Fruit fly (Drosophila melanogaster) whole organism, embryonic: ENCODE measurements around the gene arm.

ENCODE experiments used
- CG10147 ChIP-seq: fragments of 200-800 bp; sonication (Bioruptor generic); optimal IDR thresholded peaks from 2 replicates; lab custom pipeline; 2019; ENCODE audit warnings: missing biosample characterization, mild to moderate bottlenecking, missing genetic modification characterization, moderate library complexity
- CG11398 ChIP-seq: fragments of 200-800 bp; sonication (Bioruptor generic); optimal IDR thresholded peaks from 2 replicates; lab custom pipeline; 2016; ENCODE audit warnings: missing biosample characterization, missing genetic modification characterization
- CG14441 ChIP-seq: fragments of 200-800 bp; sonication (Bioruptor generic); IDR thresholded peaks from 2 replicates; pipeline ENCODE4 v1.3.6; 2022; ENCODE audit warnings: missing biosample characterization, missing genetic modification characterization
- CG1792 ChIP-seq: fragments of 200-800 bp; sonication (Bioruptor generic); optimal IDR thresholded peaks from 2 replicates; lab custom pipeline; 2016; ENCODE audit warnings: missing biosample characterization, missing genetic modification characterization
- CG2116 ChIP-seq: fragments of 200-800 bp; sonication (Bioruptor generic); optimal IDR thresholded peaks from 3 replicates; lab custom pipeline; 2018; ENCODE audit warnings: missing biosample characterization, mild to moderate bottlenecking, missing genetic modification characterization
- CG2678 ChIP-seq: fragments of 200-800 bp; sonication (Bioruptor generic); optimal IDR thresholded peaks from 3 replicates; lab custom pipeline; 2019; ENCODE audit warnings: missing biosample characterization, mild to moderate bottlenecking, missing genetic modification characterization, moderate library complexity
- CG2712 ChIP-seq: fragments of 200-800 bp; optimal IDR thresholded peaks from 3 replicates; lab custom pipeline; 2019; ENCODE audit warnings: missing biosample characterization, mild to moderate bottlenecking, missing genetic modification characterization, moderate library complexity
- CG32767 ChIP-seq: fragments of 200-800 bp; sonication (Bioruptor generic); IDR thresholded peaks from 2 replicates; pipeline ENCODE4 v1.3.6; 2022; ENCODE audit warnings: missing biosample characterization, missing genetic modification characterization
- CG34376 ChIP-seq: fragments of 200-800 bp; sonication (Bioruptor generic); optimal IDR thresholded peaks from 2 replicates; lab custom pipeline; 2018; ENCODE audit warnings: missing biosample characterization, mild to moderate bottlenecking, missing genetic modification characterization
- CG4328 ChIP-seq: fragments of 200-800 bp; sonication (Bioruptor generic); optimal IDR thresholded peaks from 3 replicates; lab custom pipeline; 2017; ENCODE audit warnings: missing biosample characterization, missing genetic modification reagents, missing genetic modification characterization
- CG4424 ChIP-seq: fragments of 200-800 bp; sonication (Bioruptor generic); optimal IDR thresholded peaks from 3 replicates; lab custom pipeline; 2016; ENCODE audit warnings: missing biosample characterization, missing genetic modification characterization
- CG4617 ChIP-seq: fragments of 200-800 bp; sonication (Bioruptor generic); optimal IDR thresholded peaks from 3 replicates; lab custom pipeline; 2016; ENCODE audit warnings: missing biosample characterization, missing genetic modification characterization, borderline replicate concordance
- CG6272 ChIP-seq: fragments of 200-800 bp; sonication (Bioruptor generic); IDR thresholded peaks from 2 replicates; pipeline ENCODE4 v1.3.6; 2022; ENCODE audit warnings: missing biosample characterization, missing genetic modification characterization
- CG6683 ChIP-seq: fragments of 200-800 bp; sonication (Bioruptor generic); optimal IDR thresholded peaks from 2 replicates; lab custom pipeline; 2017; ENCODE audit warnings: missing biosample characterization, mild to moderate bottlenecking, missing genetic modification characterization, missing genetic modification reagents
- CG7963 ChIP-seq: fragments of 200-800 bp; sonication (Bioruptor generic); IDR thresholded peaks from 3 replicates; pipeline ENCODE4 v1.3.6; 2022; ENCODE audit warnings: missing biosample characterization, missing genetic modification characterization; ENCODE audit not compliant: partially characterized antibody
- CG9437 ChIP-seq: fragments of 200-800 bp; sonication (Bioruptor generic); optimal IDR thresholded peaks from 2 replicates; lab custom pipeline; 2018; ENCODE audit warnings: missing biosample characterization, mild to moderate bottlenecking, missing genetic modification characterization
- CoRest ChIP-seq: fragments of 200-800 bp; sonication (Bioruptor generic); optimal IDR thresholded peaks from 3 replicates; lab custom pipeline; 2018; ENCODE audit warnings: missing biosample characterization, mild to moderate bottlenecking, missing genetic modification characterization, moderate library complexity
- Dbx ChIP-seq: fragments of 200-800 bp; sonication (Bioruptor generic); IDR thresholded peaks from 3 replicates; pipeline ENCODE4 v1.3.6; 2022; ENCODE audit warnings: missing biosample characterization, missing genetic modification characterization
- Dek ChIP-seq: fragments of 200-800 bp; sonication (Bioruptor generic); optimal IDR thresholded peaks from 3 replicates; lab custom pipeline; 2019; ENCODE audit warnings: missing biosample characterization, mild to moderate bottlenecking, missing genetic modification characterization, moderate library complexity
- Drgx ChIP-seq: fragments of 200-800 bp; sonication (Bioruptor generic); IDR thresholded peaks from 2 replicates; pipeline ENCODE4 v1.3.6; 2022; ENCODE audit warnings: missing biosample characterization, missing genetic modification characterization
- Fer1 ChIP-seq: fragments of 200-800 bp; sonication (Bioruptor generic); optimal IDR thresholded peaks from 2 replicates; lab custom pipeline; 2017; ENCODE audit warnings: missing biosample characterization, mild to moderate bottlenecking, missing genetic modification characterization
- Gug ChIP-seq: fragments of 200-800 bp; sonication (Bioruptor generic); IDR thresholded peaks from 4 replicates; pipeline ENCODE4 v1.3.6; 2022; ENCODE audit warnings: missing biosample characterization, missing genetic modification characterization
- Lim3 ChIP-seq: fragments of 200-800 bp; sonication (Bioruptor generic); IDR thresholded peaks from 2 replicates; pipeline ENCODE4 v1.3.6; 2022; ENCODE audit warnings: missing biosample characterization, missing genetic modification characterization
- Mes4 ChIP-seq: fragments of 200-800 bp; sonication (Bioruptor generic); optimal IDR thresholded peaks from 2 replicates; lab custom pipeline; 2016; ENCODE audit warnings: missing biosample characterization, missing genetic modification characterization
- NC2α ChIP-seq: fragments of 200-800 bp; sonication (Bioruptor generic); optimal IDR thresholded peaks from 2 replicates; lab custom pipeline; 2016; ENCODE audit warnings: missing biosample characterization, missing genetic modification characterization
- NC2β ChIP-seq: fragments of 200-800 bp; sonication (Bioruptor generic); optimal IDR thresholded peaks from 2 replicates; lab custom pipeline; 2016; ENCODE audit warnings: missing biosample characterization, missing genetic modification characterization
- Ravus ChIP-seq: fragments of 200-800 bp; sonication (Bioruptor generic); IDR thresholded peaks from 2 replicates; pipeline ENCODE4 v1.3.6; 2022; ENCODE audit warnings: missing biosample characterization, missing genetic modification characterization
- Sox102F ChIP-seq: fragments of 200-800 bp; sonication (Bioruptor generic); optimal IDR thresholded peaks from 2 replicates; lab custom pipeline; 2018; ENCODE audit warnings: missing biosample characterization, mild to moderate bottlenecking, missing genetic modification characterization, moderate library complexity
- Spps ChIP-seq: fragments of 200-800 bp; sonication (Bioruptor generic); optimal IDR thresholded peaks from 2 replicates; lab custom pipeline; 2018; ENCODE audit warnings: missing biosample characterization, mild to moderate bottlenecking, missing genetic modification characterization
- Sry-δ ChIP-seq: fragments of 200-800 bp; sonication (Bioruptor generic); optimal IDR thresholded peaks from 2 replicates; lab custom pipeline; 2016; ENCODE audit warnings: missing biosample characterization, missing genetic modification characterization
- TFAM ChIP-seq: fragments of 200-800 bp; sonication (Bioruptor generic); optimal IDR thresholded peaks from 2 replicates; lab custom pipeline; 2017; ENCODE audit warnings: missing biosample characterization, missing genetic modification characterization, inconsistent platforms
- Tbp ChIP-seq: fragments of >200 bp; optimal IDR thresholded peaks from 2 replicates; lab custom pipeline; 2018; ENCODE audit warnings: missing biosample characterization, missing genetic modification characterization
- abd-A ChIP-seq: fragments of 200-800 bp; sonication (Bioruptor generic); optimal IDR thresholded peaks from 3 replicates; lab custom pipeline; 2019; ENCODE audit warnings: missing biosample characterization, mild to moderate bottlenecking, missing genetic modification characterization, moderate library complexity
- chn ChIP-seq: fragments of 200-800 bp; sonication (Bioruptor generic); optimal IDR thresholded peaks from 2 replicates; lab custom pipeline; 2016; ENCODE audit warnings: missing biosample characterization, missing genetic modification characterization
- ci ChIP-seq: fragments of 200-800 bp; sonication (Bioruptor generic); IDR thresholded peaks from 3 replicates; pipeline ENCODE4 v1.3.6; 2022; ENCODE audit warnings: missing biosample characterization, missing genetic modification characterization
- croc ChIP-seq: fragments of 200-800 bp; sonication (Bioruptor generic); conservative IDR thresholded peaks from 3 replicates; pipeline ENCODE4 v1.3.6; 2022; ENCODE audit warnings: missing biosample characterization, missing genetic modification characterization
- crp ChIP-seq, 2 experiments: fragments of 200-800 bp; sonication (Bioruptor generic); optimal IDR thresholded peaks; 2 replicates in 1 of 2; 3 replicates in 1 of 2; lab custom pipeline; 2017; ENCODE audit warnings: missing biosample characterization in 2 of 2, missing genetic modification characterization in 2 of 2, mild to moderate bottlenecking in 1 of 2, moderate library complexity in 1 of 2
- dysf ChIP-seq: fragments of 200-800 bp; sonication (Bioruptor generic); IDR thresholded peaks from 3 replicates; pipeline ENCODE4 v1.3.6; 2022; ENCODE audit warnings: missing biosample characterization, missing genetic modification characterization
- esg ChIP-seq: fragments of 200-800 bp; sonication (Bioruptor generic); conservative IDR thresholded peaks from 2 replicates; pipeline ENCODE4 v1.3.6; 2022; ENCODE audit warnings: missing biosample characterization, missing genetic modification characterization
- gsb-n ChIP-seq: fragments of 200-800 bp; sonication (Bioruptor generic); optimal IDR thresholded peaks from 3 replicates; lab custom pipeline; 2018; ENCODE audit warnings: missing biosample characterization, mild to moderate bottlenecking, missing genetic modification characterization
- klu ChIP-seq: fragments of 200-800 bp; sonication (Bioruptor generic); IDR thresholded peaks from 2 replicates; pipeline ENCODE4 v1.3.6; 2022; ENCODE audit warnings: missing biosample characterization, missing genetic modification characterization
- mirr ChIP-seq: fragments of 200-800 bp; sonication (Bioruptor generic); optimal IDR thresholded peaks from 3 replicates; lab custom pipeline; 2018; ENCODE audit warnings: missing biosample characterization, mild to moderate bottlenecking, missing genetic modification characterization
- nmo ChIP-seq: fragments of 200-800 bp; sonication (Bioruptor generic); optimal IDR thresholded peaks from 2 replicates; lab custom pipeline; 2018; ENCODE audit warnings: missing biosample characterization, mild to moderate bottlenecking, missing genetic modification characterization, moderate library complexity
- phol ChIP-seq: fragments of 200-800 bp; sonication (Bioruptor generic); optimal IDR thresholded peaks from 3 replicates; lab custom pipeline; 2018; ENCODE audit warnings: missing biosample characterization, mild to moderate bottlenecking, missing genetic modification characterization, moderate library complexity
- pum ChIP-seq: fragments of 200-800 bp; sonication (Bioruptor generic); optimal IDR thresholded peaks from 2 replicates; lab custom pipeline; 2016; ENCODE audit warnings: missing biosample characterization, missing genetic modification characterization
- sob ChIP-seq: fragments of 200-800 bp; sonication (Bioruptor generic); IDR thresholded peaks from 2 replicates; pipeline ENCODE4 v1.3.6; 2022; ENCODE audit warnings: missing biosample characterization, missing genetic modification characterization
- stc ChIP-seq: fragments of 200-800 bp; sonication (Bioruptor generic); IDR thresholded peaks from 2 replicates; pipeline ENCODE4 v1.3.6; 2022; ENCODE audit warnings: missing biosample characterization, missing genetic modification characterization
- tgo ChIP-seq: fragments of 200-800 bp; sonication (Bioruptor generic); IDR thresholded peaks from 3 replicates; pipeline ENCODE4 v1.3.6; 2022; ENCODE audit warnings: missing biosample characterization, missing genetic modification characterization
- unpg ChIP-seq: fragments of 200-800 bp; sonication (Bioruptor generic); optimal IDR thresholded peaks from 3 replicates; lab custom pipeline; 2018; ENCODE audit warnings: missing biosample characterization, mild to moderate bottlenecking, missing genetic modification characterization, moderate library complexity
- zen ChIP-seq: fragments of 200-800 bp; sonication (Bioruptor generic); optimal IDR thresholded peaks from 3 replicates; lab custom pipeline; 2018; ENCODE audit warnings: missing biosample characterization, mild to moderate bottlenecking, missing genetic modification characterization, moderate library complexity

arm gene

DNA sequence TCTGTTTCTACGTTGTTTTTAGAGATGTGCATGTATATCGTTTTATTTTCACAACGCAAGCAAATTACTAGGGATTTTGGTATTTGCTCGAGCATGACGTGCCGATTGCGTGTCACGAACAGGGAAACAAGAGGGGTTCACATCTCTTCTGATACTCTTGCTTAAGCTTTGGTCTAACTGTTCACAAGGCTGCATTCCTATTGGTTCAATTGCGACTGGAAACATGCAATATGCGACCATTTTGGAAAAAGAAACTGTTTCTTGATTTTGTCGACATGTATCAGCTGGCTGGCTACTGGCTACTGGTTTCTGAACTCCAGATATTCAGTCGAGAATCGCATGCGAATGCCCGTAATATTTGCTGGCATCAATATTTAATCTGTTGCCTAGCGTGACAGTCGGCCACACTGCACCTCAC lies 20.3 kb downstream of the arm start, which contains the start of gene Coa8 (continued):
- TF ChIP-seq CG4424 (GFP tag; lab: Kevin White, UChicago): peak; percentile 4
- TF ChIP-seq crp (GFP tag; optimal IDR thresholded peaks at IDR 0.05; lab: Kevin White, UChicago): peak in 1 of 2 experiments; percentile 53
- peak; percentile 45 for TF ChIP-seq phol (tag; lab: Kevin White, UChicago)
- no peak for TF ChIP-seq Sox102F (GFP tag; lab: Kevin White, UChicago)
- TF ChIP-seq CG4617: peak; percentile 45
- TF ChIP-seq CG14441 (GFP tag; lab: Robert Waterston, UW): peak; percentile 52; the same call in 1 of the 2 replicates
- no peak for TF ChIP-seq CG11398
- peak; percentile 37; the same call in 2 of the 4 replicates for TF ChIP-seq Gug (GFP tag; lab: Robert Waterston, UW)
- peak; percentile 62; the same call in 1 of the 3 replicates for TF ChIP-seq Dbx
- peak; percentile 5 for TF ChIP-seq Dek (tag; lab: Kevin White, UChicago)
- peak; percentile 52 for TF ChIP-seq Sry-δ (GFP tag; lab: Kevin White, UChicago)
- peak; percentile 34 for TF ChIP-seq chn (GFP tag; lab: Kevin White, UChicago)
- TF ChIP-seq Mes4: no peak
- no peak for TF ChIP-seq abd-A (tag; lab: Kevin White, UChicago)
- TF ChIP-seq CG2712 (tag; lab: Kevin White, UChicago): peak; percentile 22
- TF ChIP-seq ci (GFP tag; lab: Robert Waterston, UW): 0 out of 3 replicates have a peak, but pooled peaks have one; percentile 18
- peak; percentile 63; the same call in 2 of the 3 replicates for TF ChIP-seq dysf (GFP tag; lab: Robert Waterston, UW)
- TF ChIP-seq Drgx (GFP tag; lab: Robert Waterston, UW): peak; percentile 46; the same call in 1 of the 2 replicates
- 0 out of 3 replicates have a peak, but pooled peaks have one; percentile 36 for TF ChIP-seq CG7963
- TF ChIP-seq CG6683: no peak
- TF ChIP-seq sob (GFP tag; lab: Robert Waterston, UW): 0 out of 2 replicates have a peak, but pooled peaks have one; percentile 52
- TF ChIP-seq CoRest: peak; percentile 25
- TF ChIP-seq CG1792 (GFP tag; lab: Kevin White, UChicago): no peak
- no peak; the same call in 1 of the 2 replicates for TF ChIP-seq esg (GFP tag; lab: Robert Waterston, UW)
- TF ChIP-seq CG9437 (GFP tag; lab: Kevin White, UChicago): peak; percentile 11
- TF ChIP-seq CG2678 (tag; lab: Kevin White, UChicago): no peak
- no peak for TF ChIP-seq gsb-n (tag; lab: Kevin White, UChicago)
- TF ChIP-seq CG2116 (GFP tag; lab: Kevin White, UChicago): peak; percentile 3
- peak; percentile 46 for TF ChIP-seq pum (GFP tag; lab: Kevin White, UChicago)
- peak; percentile 10 for TF ChIP-seq zen (tag; lab: Kevin White, UChicago)
- TF ChIP-seq Spps (tag; lab: Kevin White, UChicago): no peak
- no peak for TF ChIP-seq TFAM (GFP tag; lab: Kevin White, UChicago)
- TF ChIP-seq CG32767 (GFP tag; lab: Robert Waterston, UW): no peak
- TF ChIP-seq Tbp (GFP tag; lab: Kevin White, UChicago): no peak
- peak; percentile 53 for TF ChIP-seq unpg (GFP tag; lab: Kevin White, UChicago)
- no peak for TF ChIP-seq NC2β (GFP tag; lab: Kevin White, UChicago)
- TF ChIP-seq nmo (GFP tag; lab: Kevin White, UChicago): peak; percentile 40
- no peak for TF ChIP-seq NC2α (GFP tag; lab: Kevin White, UChicago)
- no peak; the same call in 1 of the 2 replicates for TF ChIP-seq Ravus (GFP tag; lab: Robert Waterston, UW)
- TF ChIP-seq Lim3 (GFP tag; lab: Robert Waterston, UW): no peak
- TF ChIP-seq croc (GFP tag; lab: Robert Waterston, UW): no peak
- TF ChIP-seq stc (GFP tag; lab: Robert Waterston, UW): no peak
- TF ChIP-seq CG34376 (GFP tag; lab: Kevin White, UChicago): peak; percentile 30
- peak; percentile 34 for TF ChIP-seq Fer1 (GFP tag; lab: Kevin White, UChicago)
- peak; percentile 32 for TF ChIP-seq mirr (GFP tag; lab: Kevin White, UChicago)
- TF ChIP-seq tgo (GFP tag; lab: Robert Waterston, UW): peak; percentile 27; the same call in 1 of the 3 replicates
- TF ChIP-seq klu: peak; percentile 29; the same call in 1 of the 2 replicates
- TF ChIP-seq CG6272 (GFP tag; lab: Robert Waterston, UW): 0 out of 2 replicates have a peak, but pooled peaks have one; percentile 5
- TF ChIP-seq CG4328: no peak
- TF ChIP-seq CG10147 (GFP tag; lab: Kevin White, UChicago): peak; percentile 3
